Fruit fly (Drosophila melanogaster) whole organism, prepupa: ENCODE measurements around the gene Coq5.
A peak's percentile ranks its signal among the peaks of the same experiment; 100 is the strongest.

Experiments
- CG10631 ChIP-seq: fragments of 200-800 bp; sonication (Bioruptor generic); optimal IDR thresholded peaks from 2 replicates; lab custom pipeline; 2016; ENCODE audit warnings: missing biosample characterization, missing genetic modification characterization
- CG10669 ChIP-seq: fragments of 200-800 bp; sonication (Bioruptor generic); optimal IDR thresholded peaks from 3 replicates; lab custom pipeline; 2018; ENCODE audit warnings: missing biosample characterization, mild to moderate bottlenecking, missing genetic modification characterization, moderate library complexity
- CG11294 ChIP-seq: fragments of 200-800 bp; sonication (Bioruptor generic); IDR thresholded peaks from 2 replicates; pipeline ENCODE4 v1.3.6; 2022; ENCODE audit warnings: missing biosample characterization, missing genetic modification characterization
- CG11762 ChIP-seq: fragments of 200-800 bp; sonication (Bioruptor generic); optimal IDR thresholded peaks from 3 replicates; lab custom pipeline; 2016; ENCODE audit warnings: missing biosample characterization, missing genetic modification characterization; ENCODE audit not compliant: insufficient read depth
- CG11902 ChIP-seq: fragments of 200-800 bp; sonication (Bioruptor generic); optimal IDR thresholded peaks from 3 replicates; lab custom pipeline; 2016; ENCODE audit warnings: missing biosample characterization, missing genetic modification characterization
- CG16779 ChIP-seq: fragments of 200-800 bp; sonication (Bioruptor generic); optimal IDR thresholded peaks from 3 replicates; lab custom pipeline; 2017; ENCODE audit warnings: missing biosample characterization, mild to moderate bottlenecking, missing genetic modification characterization
- CG3032 ChIP-seq: fragments of 200-800 bp; optimal IDR thresholded peaks from 2 replicates; lab custom pipeline; 2019; ENCODE audit warnings: missing biosample characterization, mild to moderate bottlenecking, missing genetic modification characterization, moderate library complexity
- CG31627 ChIP-seq: fragments of 200-800 bp; sonication (Bioruptor generic); optimal IDR thresholded peaks from 3 replicates; lab custom pipeline; 2016; ENCODE audit warnings: missing biosample characterization, missing genetic modification characterization
- CG32006 ChIP-seq: fragments of 200-800 bp; sonication (Bioruptor generic); optimal IDR thresholded peaks from 3 replicates; lab custom pipeline; 2017; ENCODE audit warnings: missing biosample characterization, mild to moderate bottlenecking, missing genetic modification characterization
- CG3919 ChIP-seq: fragments of 200-800 bp; sonication (Bioruptor generic); optimal IDR thresholded peaks from 3 replicates; lab custom pipeline; 2016; ENCODE audit warnings: missing biosample characterization, missing genetic modification characterization
- CG6163 ChIP-seq: fragments of 200-800 bp; sonication (Bioruptor generic); IDR thresholded peaks from 3 replicates; pipeline ENCODE4 v1.3.6; 2022; ENCODE audit warnings: missing biosample characterization, missing genetic modification characterization
- CG6276 ChIP-seq: fragments of 200-800 bp; sonication (Bioruptor generic); optimal IDR thresholded peaks from 2 replicates; lab custom pipeline; 2017; ENCODE audit warnings: missing biosample characterization, mild to moderate bottlenecking, missing genetic modification characterization
- CG6854 ChIP-seq: fragments of 200-800 bp; sonication (Bioruptor generic); optimal IDR thresholded peaks from 2 replicates; lab custom pipeline; 2017; ENCODE audit warnings: missing biosample characterization, mild to moderate bottlenecking, missing genetic modification characterization
- CG7368 ChIP-seq: fragments of 200-800 bp; sonication (Bioruptor generic); optimal IDR thresholded peaks from 3 replicates; lab custom pipeline; 2016; ENCODE audit warnings: missing biosample characterization, missing genetic modification characterization
- CG8119 ChIP-seq: fragments of 200-800 bp; sonication (Bioruptor generic); IDR thresholded peaks from 3 replicates; pipeline ENCODE4 v1.3.6; 2022; ENCODE audit warnings: missing biosample characterization, missing genetic modification characterization
- CG8319 ChIP-seq: fragments of 200-800 bp; sonication (Bioruptor generic); optimal IDR thresholded peaks from 3 replicates; lab custom pipeline; 2016; ENCODE audit warnings: missing biosample characterization, missing genetic modification characterization
- CG8632 ChIP-seq: fragments of 200-800 bp; sonication (Bioruptor generic); optimal IDR thresholded peaks from 3 replicates; lab custom pipeline; 2016; ENCODE audit warnings: missing biosample characterization, missing genetic modification characterization
- CG9139 ChIP-seq: fragments of 200-800 bp; sonication (Bioruptor generic); optimal IDR thresholded peaks from 3 replicates; lab custom pipeline; 2017; ENCODE audit warnings: missing biosample characterization, mild to moderate bottlenecking, missing genetic modification characterization
- Eip75B ChIP-seq: fragments of 200-800 bp; sonication (Bioruptor generic); optimal IDR thresholded peaks from 3 replicates; lab custom pipeline; 2016; ENCODE audit warnings: missing biosample characterization, missing genetic modification characterization
- Eip78C ChIP-seq: fragments of 200-800 bp; sonication (Bioruptor generic); peaks from one replicate; lab custom pipeline; 2016; ENCODE audit warnings: missing biosample characterization, missing genetic modification characterization
- Eip93F ChIP-seq: fragments of 200-800 bp; sonication (Bioruptor generic); optimal IDR thresholded peaks from 2 replicates; lab custom pipeline; 2016; ENCODE audit warnings: missing biosample characterization, mild to moderate bottlenecking, missing genetic modification characterization
- Ets21C ChIP-seq: fragments of 200-800 bp; sonication (Bioruptor generic); optimal IDR thresholded peaks from 3 replicates; lab custom pipeline; 2016; ENCODE audit warnings: missing biosample characterization, missing genetic modification characterization
- Ets96B ChIP-seq: fragments of 200-800 bp; optimal IDR thresholded peaks from 2 replicates; lab custom pipeline; 2019; ENCODE audit warnings: missing biosample characterization, mild to moderate bottlenecking, missing genetic modification characterization, moderate library complexity
- Gug ChIP-seq: fragments of 200-800 bp; sonication (Bioruptor generic); IDR thresholded peaks from 2 replicates; pipeline ENCODE4 v1.3.6; 2022; ENCODE audit warnings: missing biosample characterization, missing genetic modification characterization
- Hr38 ChIP-seq: sonication (Bioruptor generic); optimal IDR thresholded peaks from 2 replicates; lab custom pipeline; 2016; ENCODE audit warnings: missing biosample characterization, missing genetic modification characterization
- Hr39 ChIP-seq: fragments of 200-800 bp; sonication (Bioruptor generic); optimal IDR thresholded peaks from 2 replicates; lab custom pipeline; 2016; ENCODE audit warnings: missing biosample characterization, missing genetic modification characterization
- Hr4 ChIP-seq: fragments of 200-800 bp; sonication (Bioruptor generic); optimal IDR thresholded peaks from 3 replicates; lab custom pipeline; 2016; ENCODE audit warnings: missing biosample characterization, missing genetic modification characterization
- Lpt ChIP-seq: fragments of 200-800 bp; sonication (Bioruptor generic); optimal IDR thresholded peaks from 3 replicates; lab custom pipeline; 2016; ENCODE audit warnings: missing biosample characterization, missing genetic modification characterization
- Met ChIP-seq: fragments of 200-800 bp; sonication (Bioruptor generic); optimal IDR thresholded peaks from 3 replicates; lab custom pipeline; 2016; ENCODE audit warnings: missing biosample characterization, missing genetic modification characterization
- OdsH ChIP-seq: fragments of 200-800 bp; sonication (Bioruptor generic); optimal IDR thresholded peaks from 3 replicates; lab custom pipeline; 2016; ENCODE audit warnings: missing biosample characterization, missing genetic modification characterization
- Sox102F ChIP-seq: fragments of 200-800 bp; sonication (Bioruptor generic); optimal IDR thresholded peaks from 2 replicates; lab custom pipeline; 2016; ENCODE audit warnings: missing biosample characterization, mild to moderate bottlenecking, missing genetic modification characterization
- Sox14 ChIP-seq: fragments of 200-800 bp; sonication (Bioruptor generic); optimal IDR thresholded peaks from 3 replicates; lab custom pipeline; 2016; ENCODE audit warnings: missing biosample characterization, missing genetic modification characterization
- Sox15 ChIP-seq: fragments of 200-800 bp; sonication (Bioruptor generic); optimal IDR thresholded peaks from 3 replicates; lab custom pipeline; 2016; ENCODE audit warnings: missing biosample characterization, missing genetic modification characterization
- acj6 ChIP-seq: fragments of 200-800 bp; sonication (Bioruptor generic); optimal IDR thresholded peaks from 3 replicates; lab custom pipeline; 2016; ENCODE audit warnings: missing biosample characterization, missing genetic modification characterization
- cyc ChIP-seq: fragments of 200-800 bp; sonication (Bioruptor generic); optimal IDR thresholded peaks from 3 replicates; lab custom pipeline; 2016; ENCODE audit warnings: missing biosample characterization, missing genetic modification characterization
- dac ChIP-seq: fragments of 200-800 bp; sonication (Bioruptor generic); optimal IDR thresholded peaks from 2 replicates; lab custom pipeline; 2017; ENCODE audit warnings: missing biosample characterization, mild to moderate bottlenecking, missing genetic modification characterization
- dsx ChIP-seq: fragments of 200-800 bp; optimal IDR thresholded peaks from 3 replicates; lab custom pipeline; 2019; ENCODE audit warnings: missing biosample characterization, mild to moderate bottlenecking, missing genetic modification characterization, moderate library complexity; ENCODE audit not compliant: poor library complexity, severe bottlenecking
- eg ChIP-seq: fragments of 200-800 bp; sonication (Bioruptor generic); IDR thresholded peaks from 3 replicates; pipeline ENCODE4 v1.3.6; 2022; ENCODE audit warnings: missing biosample characterization, missing genetic modification characterization
- esn ChIP-seq: fragments of 200-800 bp; sonication (Bioruptor generic); optimal IDR thresholded peaks from 2 replicates; lab custom pipeline; 2016; ENCODE audit warnings: missing biosample characterization, mild to moderate bottlenecking, missing genetic modification characterization, moderate library complexity
- fd59A ChIP-seq: fragments of 200-800 bp; sonication (Bioruptor generic); optimal IDR thresholded peaks from 2 replicates; lab custom pipeline; 2017; ENCODE audit warnings: missing biosample characterization, mild to moderate bottlenecking, missing genetic modification characterization, missing genetic modification reagents
- fkh ChIP-seq: fragments of 200-800 bp; sonication (Bioruptor generic); optimal IDR thresholded peaks from 3 replicates; lab custom pipeline; 2017; ENCODE audit warnings: missing biosample characterization, mild to moderate bottlenecking, missing genetic modification characterization, moderate library complexity
- lz ChIP-seq: fragments of 200-800 bp; sonication (Bioruptor generic); optimal IDR thresholded peaks from 3 replicates; lab custom pipeline; 2016; ENCODE audit warnings: missing biosample characterization, missing genetic modification characterization
- net ChIP-seq: fragments of 200-800 bp; sonication (Bioruptor generic); optimal IDR thresholded peaks from 3 replicates; lab custom pipeline; 2016; ENCODE audit warnings: missing biosample characterization, missing genetic modification characterization
- pdm3 ChIP-seq: fragments of 200-800 bp; sonication (Bioruptor generic); optimal IDR thresholded peaks from 3 replicates; lab custom pipeline; 2016; ENCODE audit warnings: missing biosample characterization, missing genetic modification characterization
- salr ChIP-seq, 2 experiments: fragments of 200-800 bp; sonication (Bioruptor generic); optimal IDR thresholded peaks; 3 replicates each; lab custom pipeline; 2016 to 2018; ENCODE audit warnings: missing biosample characterization in 2 of 2, missing genetic modification characterization in 2 of 2, mild to moderate bottlenecking in 1 of 2
- spab ChIP-seq: fragments of 200-800 bp; sonication (Bioruptor generic); optimal IDR thresholded peaks from 2 replicates; lab custom pipeline; 2017; ENCODE audit warnings: missing biosample characterization, mild to moderate bottlenecking, missing genetic modification characterization, missing genetic modification reagents
- ss ChIP-seq, 2 experiments: fragments of 200-800 bp; sonication (Bioruptor generic); optimal IDR thresholded peaks; 2 replicates in 1 of 2; 3 replicates in 1 of 2; lab custom pipeline; 2017 to 2018; ENCODE audit warnings: mild to moderate bottlenecking in 2 of 2, missing biosample characterization in 2 of 2, missing genetic modification characterization in 2 of 2, moderate library complexity in 1 of 2
- svp ChIP-seq: fragments of 200-800 bp; sonication (Bioruptor generic); peaks from one replicate; lab custom pipeline; 2016; ENCODE audit warnings: missing biosample characterization, missing genetic modification characterization
- topi ChIP-seq: fragments of 200-800 bp; sonication (Bioruptor generic); optimal IDR thresholded peaks from 3 replicates; lab custom pipeline; 2016; ENCODE audit warnings: missing biosample characterization, missing genetic modification characterization
- vri ChIP-seq: fragments of 200-800 bp; sonication (Bioruptor generic); optimal IDR thresholded peaks from 3 replicates; lab custom pipeline; 2016; ENCODE audit warnings: missing biosample characterization, mild to moderate bottlenecking, missing genetic modification characterization

Coq5 gene

dm6 chrX:13233811-13234737, 39.7 kb upstream of the Coq5 start:
- TF ChIP-seq Gug: peak; percentile 56; the same call in 1 of the 2 replicates
- peak; percentile 95 for TF ChIP-seq dsx (GFP tag; lab: Kevin White, UChicago)
- peak; percentile 85 for TF ChIP-seq Eip75B
- no peak for TF ChIP-seq Hr38 (GFP tag; lab: Kevin White, UChicago)
- peak; percentile 92 for TF ChIP-seq ss (GFP tag; optimal IDR thresholded peaks at IDR 0.05; lab: Kevin White, UChicago)
- TF ChIP-seq dac (GFP tag; lab: Kevin White, UChicago): no peak
- peak; percentile 79 for TF ChIP-seq CG8632
- no peak for TF ChIP-seq CG11294 (GFP tag; lab: Robert Waterston, UW)
- TF ChIP-seq Lpt (GFP tag; lab: Kevin White, UChicago): peak; percentile 62
- peak; percentile 73 for TF ChIP-seq vri
- peak; percentile 78 for TF ChIP-seq topi (GFP tag; lab: Kevin White, UChicago)
- TF ChIP-seq CG11902: peak; percentile 47
- TF ChIP-seq fkh: peak; percentile 42
- TF ChIP-seq CG8119 (GFP tag; lab: Robert Waterston, UW): peak; percentile 63; the same call in 2 of the 3 replicates
- no peak for TF ChIP-seq CG6854 (GFP tag; lab: Kevin White, UChicago)
- peak; percentile 88 for TF ChIP-seq CG3032
- TF ChIP-seq Sox14 (GFP tag; lab: Kevin White, UChicago): peak; percentile 74
- peak; percentile 86 for TF ChIP-seq acj6 (GFP tag; lab: Kevin White, UChicago)
- peak; percentile 80 for TF ChIP-seq CG3919 (GFP tag; lab: Kevin White, UChicago)
- peak; percentile 67 for TF ChIP-seq CG31627 (GFP tag; lab: Kevin White, UChicago)
- peak; percentile 45 for TF ChIP-seq CG8319
- TF ChIP-seq fd59A (GFP tag; lab: Kevin White, UChicago): peak; percentile 77
- peak; percentile 77 for TF ChIP-seq CG10631
- peak; percentile 88 for TF ChIP-seq CG9139 (GFP tag; lab: Kevin White, UChicago)
- TF ChIP-seq CG6276: peak; percentile 30
- TF ChIP-seq Eip78C (GFP tag; lab: Kevin White, UChicago): peak; percentile 96
- TF ChIP-seq CG32006 (GFP tag; lab: Kevin White, UChicago): peak; percentile 63
- TF ChIP-seq OdsH (GFP tag; lab: Kevin White, UChicago): peak; percentile 76
- peak; percentile 68 for TF ChIP-seq CG16779 (tag; lab: Kevin White, UChicago)
- peak; percentile 71 for TF ChIP-seq Hr39 (GFP tag; lab: Kevin White, UChicago)
- peak; percentile 51 for TF ChIP-seq Sox102F (GFP tag; lab: Kevin White, UChicago)
- peak; percentile 76 for TF ChIP-seq Met (GFP tag; lab: Kevin White, UChicago)
- TF ChIP-seq CG7368 (GFP tag; lab: Kevin White, UChicago): peak; percentile 71
- TF ChIP-seq Eip93F: peak; percentile 39
- TF ChIP-seq net (GFP tag; lab: Kevin White, UChicago): peak; percentile 54
- peak; percentile 76 for TF ChIP-seq spab (GFP tag; lab: Kevin White, UChicago)
- TF ChIP-seq Ets96B (tag; lab: Kevin White, UChicago): peak; percentile 88
- peak; percentile 37 for TF ChIP-seq Ets21C (GFP tag; lab: Kevin White, UChicago)
- TF ChIP-seq lz: peak; percentile 74
- peak; percentile 72 for TF ChIP-seq eg (GFP tag; lab: Robert Waterston, UW)
- peak; percentile 74 for TF ChIP-seq CG11762
- peak; percentile 79 for TF ChIP-seq pdm3 (GFP tag; lab: Kevin White, UChicago)
- peak; percentile 45 for TF ChIP-seq Hr4
- peak; percentile 90 for TF ChIP-seq svp (GFP tag; lab: Kevin White, UChicago)
- TF ChIP-seq Sox15 (GFP tag; lab: Kevin White, UChicago): peak; percentile 60
- peak; percentile 80 for TF ChIP-seq CG10669 (GFP tag; lab: Kevin White, UChicago)
- peak; percentile 81 for TF ChIP-seq cyc
- TF ChIP-seq CG6163 (GFP tag; lab: Robert Waterston, UW): peak; percentile 91
- peak; percentile 39 to 61 for TF ChIP-seq salr (GFP tag; optimal IDR thresholded peaks at IDR 0.05; lab: Kevin White, UChicago)
- TF ChIP-seq esn (GFP tag; lab: Kevin White, UChicago): peak; percentile 74
